Worm (Caenorhabditis elegans): ENCODE measurements around the gene F57B9.8.

F57B9.8 gene

DNA sequence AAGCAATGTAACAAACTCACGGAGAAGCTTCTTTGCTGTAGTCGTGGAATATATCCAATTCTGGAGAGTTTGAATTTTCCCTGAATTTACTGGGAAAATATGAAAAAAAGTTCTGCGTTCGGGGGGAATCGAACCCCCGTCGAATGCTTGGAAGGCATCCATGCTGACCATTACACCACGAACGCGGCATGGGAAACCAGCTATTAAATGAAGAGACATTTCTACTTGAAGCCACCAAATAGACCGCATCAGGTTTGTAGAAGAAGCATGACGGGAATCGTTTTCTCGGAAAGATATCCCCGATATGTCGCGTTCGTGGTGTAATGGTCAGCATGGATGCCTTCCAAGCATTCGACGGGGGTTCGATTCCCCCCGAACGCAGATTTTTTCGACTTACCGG, 46.6 kb downstream of the F57B9.8 start (continued):
- TF ChIP-seq T26A8.4 (GFP tag; IDR thresholded peaks at IDR 0.05): peak; percentile 80
- TF ChIP-seq unc-130 (GFP tag; optimal IDR thresholded peaks at IDR 0.05): no peak
- no peak for TF ChIP-seq ama-1 (optimal IDR thresholded peaks at IDR 0.05)
- no peak for TF ChIP-seq fkh-10 (GFP tag; optimal IDR thresholded peaks at IDR 0.05)
- TF ChIP-seq ZK337.2 (GFP tag; IDR thresholded peaks at IDR 0.05): no peak
- TF ChIP-seq pha-4 (GFP tag; IDR thresholded peaks at IDR 0.05): peak; percentile 66; the same call in 1 of the 2 replicates
- TF ChIP-seq pha-4 (tag; optimal IDR thresholded peaks at IDR 0.05): no peak
- TF ChIP-seq D1046.2 (GFP tag; IDR thresholded peaks at IDR 0.05): no peak
- TF ChIP-seq ZK546.5 (tag; optimal IDR thresholded peaks at IDR 0.05): no peak
- TF ChIP-seq attf-4 (tag; optimal IDR thresholded peaks at IDR 0.05): no peak
- TF ChIP-seq nhr-111 (GFP tag; optimal IDR thresholded peaks at IDR 0.05): no peak
- peak in 1 of 2 experiments; percentile 40 for TF ChIP-seq mdl-1 (tag; optimal IDR thresholded peaks at IDR 0.05)
- no peak for TF ChIP-seq R02D3.7 (tag; optimal IDR thresholded peaks at IDR 0.05)
- peak; percentile 64 for TF ChIP-seq Y48G9A.11 (GFP tag; IDR thresholded peaks at IDR 0.05)
- 0 out of 2 replicates have a peak, but pooled peaks have one; percentile 55 for TF ChIP-seq mxl-2 (GFP tag; conservative IDR thresholded peaks at IDR 0.05)
- peak; percentile 73 for TF ChIP-seq F26F4.8 (GFP tag; conservative IDR thresholded peaks at IDR 0.05)
- 0 out of 2 replicates have a peak, but pooled peaks have one; percentile 26 for TF ChIP-seq zfp-3 (GFP tag; conservative IDR thresholded peaks at IDR 0.05)
- TF ChIP-seq mdt-29 (GFP tag; IDR thresholded peaks at IDR 0.05): no peak
- TF ChIP-seq ceh-28 (tag; optimal IDR thresholded peaks at IDR 0.05): no peak
- TF ChIP-seq aha-1 (tag): no peak
- TF ChIP-seq lin-13 (GFP tag; optimal IDR thresholded peaks at IDR 0.05): peak; percentile 46
- TF ChIP-seq zip-11 (GFP tag; IDR thresholded peaks at IDR 0.05): no peak
- peak; percentile 43 for TF ChIP-seq hlh-30 (tag; optimal IDR thresholded peaks at IDR 0.05; ENCODE audit: insufficient read depth)
- TF ChIP-seq zfp-2 (tag; optimal IDR thresholded peaks at IDR 0.05): peak; percentile 24
- peak; percentile 63 for TF ChIP-seq Y5F2A.4 (GFP tag; optimal IDR thresholded peaks at IDR 0.05)
- TF ChIP-seq ceh-32 (tag; optimal IDR thresholded peaks at IDR 0.05; ENCODE audit: poor library complexity): no peak
- 0 out of 2 replicates have a peak, but pooled peaks have one; percentile 17 for TF ChIP-seq dmd-9 (GFP tag; IDR thresholded peaks at IDR 0.05)
- peak; percentile 77 for TF ChIP-seq tra-1 (GFP tag; IDR thresholded peaks at IDR 0.05)
- TF ChIP-seq spr-1 (tag; optimal IDR thresholded peaks at IDR 0.05): no peak
- no peak for TF ChIP-seq lin-39 (tag; optimal IDR thresholded peaks at IDR 0.05)
- peak; percentile 87 for TF ChIP-seq lim-7 (GFP tag; IDR thresholded peaks at IDR 0.05)
- TF ChIP-seq lir-3 (tag; optimal IDR thresholded peaks at IDR 0.05): peak; percentile 10
- peak; percentile 45 for TF ChIP-seq nhr-48 (tag; optimal IDR thresholded peaks at IDR 0.05)
- TF ChIP-seq tag-97 (GFP tag; IDR thresholded peaks at IDR 0.05): no peak
- no peak for TF ChIP-seq nhr-77 (tag; optimal IDR thresholded peaks at IDR 0.05)
- TF ChIP-seq nhr-102 (tag; optimal IDR thresholded peaks at IDR 0.05): peak; percentile 49
- peak; percentile 57; the same call in 1 of the 2 replicates for TF ChIP-seq ceh-44 (GFP tag; IDR thresholded peaks at IDR 0.05)
- TF ChIP-seq dmd-6 (GFP tag; IDR thresholded peaks at IDR 0.05): 0 out of 2 replicates have a peak, but pooled peaks have one; percentile 43
- TF ChIP-seq nhr-237 (tag; optimal IDR thresholded peaks at IDR 0.05): no peak
- peak; percentile 19 for TF ChIP-seq spr-3 (GFP tag; optimal IDR thresholded peaks at IDR 0.05)
- TF ChIP-seq skn-1 (tag; optimal IDR thresholded peaks at IDR 0.05): no peak
- peak; percentile 13 for TF ChIP-seq nhr-6 (tag; optimal IDR thresholded peaks at IDR 0.05)
- peak; percentile 73; the same call in 1 of the 2 replicates for TF ChIP-seq ctbp-1 (GFP tag; IDR thresholded peaks at IDR 0.05)
- peak; percentile 47 for TF ChIP-seq lin-1 (GFP tag; IDR thresholded peaks at IDR 0.05)
- TF ChIP-seq dpl-1 (GFP tag; optimal IDR thresholded peaks at IDR 0.05): peak; percentile 9
- no peak for TF ChIP-seq unc-39 (tag; optimal IDR thresholded peaks at IDR 0.05)
- TF ChIP-seq nhr-41 (GFP tag; IDR thresholded peaks at IDR 0.05): no peak
- peak; percentile 60 for TF ChIP-seq mes-2 (tag; optimal IDR thresholded peaks at IDR 0.05; ENCODE audit: poor library complexity, severe bottlenecking)
- no peak for TF ChIP-seq nhr-11 (tag; optimal IDR thresholded peaks at IDR 0.05)
- peak in 1 of 2 experiments; percentile 7 for TF ChIP-seq unc-62 (GFP tag; optimal IDR thresholded peaks at IDR 0.05 in 1 of 2)
- TF ChIP-seq unc-62 (tag; optimal IDR thresholded peaks at IDR 0.05): no peak
- TF ChIP-seq mep-1 (tag; optimal IDR thresholded peaks at IDR 0.05): peak; percentile 46
- TF ChIP-seq fos-1 (tag; optimal IDR thresholded peaks at IDR 0.05): no peak

Measured in whole organism, L4 larva.